Fruit fly (Drosophila melanogaster) whole organism, prepupa: Measurements from ENCODE around the gene Pgant8.

Experiments used
- CG8119 ChIP-seq: fragments of 200-800 bp; sonication (Bioruptor generic); IDR thresholded peaks from 3 replicates; pipeline ENCODE4 v1.3.6; 2022; ENCODE audit warnings: missing biosample characterization, missing genetic modification characterization
- Ets96B ChIP-seq: fragments of 200-800 bp; optimal IDR thresholded peaks from 2 replicates; lab custom pipeline; 2019; ENCODE audit warnings: missing biosample characterization, mild to moderate bottlenecking, missing genetic modification characterization, moderate library complexity
- Hr39 ChIP-seq: fragments of 200-800 bp; sonication (Bioruptor generic); optimal IDR thresholded peaks from 2 replicates; lab custom pipeline; 2016; ENCODE audit warnings: missing biosample characterization, missing genetic modification characterization
- Lpt ChIP-seq: fragments of 200-800 bp; sonication (Bioruptor generic); optimal IDR thresholded peaks from 3 replicates; lab custom pipeline; 2016; ENCODE audit warnings: missing biosample characterization, missing genetic modification characterization
- cyc ChIP-seq: fragments of 200-800 bp; sonication (Bioruptor generic); optimal IDR thresholded peaks from 3 replicates; lab custom pipeline; 2016; ENCODE audit warnings: missing biosample characterization, missing genetic modification characterization
- lz ChIP-seq: fragments of 200-800 bp; sonication (Bioruptor generic); optimal IDR thresholded peaks from 3 replicates; lab custom pipeline; 2016; ENCODE audit warnings: missing biosample characterization, missing genetic modification characterization

DNA sequence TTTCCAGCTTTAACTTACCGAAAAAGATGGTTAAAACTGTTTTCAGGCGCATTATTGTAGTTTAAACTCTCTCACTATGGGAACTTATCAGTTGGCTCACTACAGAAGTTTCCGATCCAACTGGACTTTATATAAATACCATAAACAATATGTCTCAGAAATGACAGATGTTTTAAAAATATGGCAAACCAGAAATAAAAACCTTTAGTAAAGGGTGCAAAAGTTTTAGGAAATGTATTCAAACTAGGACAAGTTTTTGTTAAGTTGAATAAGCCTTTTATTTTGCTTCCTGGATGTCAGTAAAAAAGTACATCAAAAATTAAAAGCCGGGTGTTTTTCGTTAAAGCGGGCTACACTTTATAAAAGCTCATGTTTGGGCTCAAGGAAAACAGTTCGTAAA, 34.1 kb upstream of the Pgant8 start, which contains the start of the genes Eig71Ea and Eig71Eb:
- no peak for TF ChIP-seq cyc (GFP tag; lab: Kevin White, UChicago)
- no peak for TF ChIP-seq Lpt
- no peak for TF ChIP-seq lz (GFP tag; lab: Kevin White, UChicago)
- no peak for TF ChIP-seq CG8119 (GFP tag; lab: Robert Waterston, UW)
- TF ChIP-seq Hr39 (GFP tag; lab: Kevin White, UChicago) = no peak
- TF ChIP-seq Ets96B (tag; lab: Kevin White, UChicago) = no peak
